Worm (Caenorhabditis elegans) whole organism, L4 larva: Measurements from ENCODE around the gene fbxa-66.

Experiments used
- Y105C5A.15 ChIP-seq: fragments of 200-800 bp; sonication (Bioruptor generic); IDR thresholded peaks from 2 replicates; pipeline ENCODE4 v1.3.6; 2022; ENCODE audit warnings: missing genetic modification characterization, missing compliant biosample characterization
- aha-1 ChIP-seq: fragments of 150-350 bp; peaks from one replicate; lab custom pipeline; 2014; ENCODE audit warnings: missing biosample characterization, missing genetic modification characterization
- dmd-8 ChIP-seq: fragments of 200-800 bp; sonication (Bioruptor generic); IDR thresholded peaks from 2 replicates; pipeline ENCODE4 v1.3.6; 2022; ENCODE audit warnings: missing genetic modification characterization, missing compliant biosample characterization
- lin-1 ChIP-seq: fragments of 200-800 bp; sonication (Bioruptor generic); IDR thresholded peaks from 2 replicates; pipeline ENCODE4 v1.3.6; 2022; ENCODE audit warnings: missing genetic modification reagents, missing genetic modification characterization, missing compliant biosample characterization
- lin-15B ChIP-seq: fragments of 150-350 bp; sonication (generic microtip); optimal IDR thresholded peaks from 3 replicates; lab custom pipeline; 2014; ENCODE audit warnings: missing biosample characterization, missing genetic modification characterization
- lsy-2 ChIP-seq, 2 experiments: fragments of 150-350 bp in 1 of 2; sonication (generic microtip) in 1 of 2; optimal IDR thresholded peaks; 2 replicates each; lab custom pipeline; 2014 to 2017; ENCODE audit warnings: missing biosample characterization in 2 of 2, missing genetic modification characterization in 2 of 2
- nhr-28 ChIP-seq: fragments of 150-350 bp; optimal IDR thresholded peaks from 2 replicates; lab custom pipeline; 2014; ENCODE audit warnings: missing biosample characterization, missing genetic modification characterization
- pqm-1 ChIP-seq: sonication (generic microtip); optimal IDR thresholded peaks from 2 replicates; lab custom pipeline; 2017; ENCODE audit warnings: missing biosample characterization, missing genetic modification characterization
- unc-39 ChIP-seq: sonication (generic microtip); optimal IDR thresholded peaks from 2 replicates; lab custom pipeline; 2017; ENCODE audit warnings: missing biosample characterization, missing genetic modification characterization

ce11 chrIII:2331033-2331625 is 17.3 kb upstream of the fbxa-66 start, which contains the start of the genes Y54F10BM.13 and ppm-1.D:
- peak in 1 of 2 experiments; percentile 21 for TF ChIP-seq lsy-2 (tag; optimal IDR thresholded peaks at IDR 0.05; lab: Kevin White, UChicago)
- no peak for TF ChIP-seq unc-39 (tag; lab: Kevin White, UChicago)
- TF ChIP-seq lin-15B = no peak
- no peak for TF ChIP-seq Y105C5A.15 (GFP tag; lab: Robert Waterston, UW)
- no peak for TF ChIP-seq lin-1
- no peak for TF ChIP-seq nhr-28 (tag; lab: Kevin White, UChicago)
- TF ChIP-seq dmd-8 (GFP tag; lab: Robert Waterston, UW) = no peak
- TF ChIP-seq pqm-1 (tag; lab: Kevin White, UChicago) = no peak
- TF ChIP-seq aha-1 = no peak
